Fruit fly (Drosophila melanogaster) whole organism, pupa: Measurements from ENCODE around the gene elfless.

ENCODE experiments used
- CG10348 ChIP-seq: fragments of 200-800 bp; sonication (Bioruptor generic); IDR thresholded peaks from 2 replicates; pipeline ENCODE4 v1.3.6; 2022; ENCODE audit warnings: missing biosample characterization, missing genetic modification characterization
- CG12605 ChIP-seq: fragments of 200-800 bp; sonication (Bioruptor generic); IDR thresholded peaks from 2 replicates; pipeline ENCODE4 v1.3.6; 2022; ENCODE audit warnings: missing biosample characterization, missing genetic modification characterization
- CG13204 ChIP-seq: fragments of 200-800 bp; sonication (Bioruptor generic); optimal IDR thresholded peaks from 2 replicates; lab custom pipeline; 2018; ENCODE audit warnings: missing biosample characterization, mild to moderate bottlenecking, missing genetic modification characterization, moderate library complexity
- CG14655 ChIP-seq: fragments of 200-800 bp; sonication (Bioruptor generic); optimal IDR thresholded peaks from 3 replicates; lab custom pipeline; 2017; ENCODE audit warnings: mild to moderate bottlenecking, missing biosample characterization, missing genetic modification reagents, missing genetic modification characterization
- CG15710 ChIP-seq: fragments of 200-800 bp; sonication (Bioruptor generic); optimal IDR thresholded peaks from 2 replicates; lab custom pipeline; 2018; ENCODE audit warnings: missing biosample characterization, mild to moderate bottlenecking, missing genetic modification characterization, moderate library complexity
- CG17806 ChIP-seq: fragments of 200-800 bp; sonication (Bioruptor generic); optimal IDR thresholded peaks from 2 replicates; lab custom pipeline; 2018; ENCODE audit warnings: missing biosample characterization, mild to moderate bottlenecking, missing genetic modification characterization, moderate library complexity
- CG32121 ChIP-seq: fragments of 200-800 bp; sonication (Bioruptor generic); IDR thresholded peaks from 2 replicates; pipeline ENCODE4 v1.3.6; 2022; ENCODE audit warnings: missing biosample characterization, missing genetic modification characterization
- CG34367 ChIP-seq: fragments of 200-800 bp; sonication (Bioruptor generic); optimal IDR thresholded peaks from 2 replicates; lab custom pipeline; 2018; ENCODE audit warnings: missing biosample characterization, mild to moderate bottlenecking, missing genetic modification characterization
- CG4496 ChIP-seq: fragments of 200-800 bp; sonication (Bioruptor generic); IDR thresholded peaks from 3 replicates; pipeline ENCODE4 v1.3.6; 2022; ENCODE audit warnings: missing biosample characterization, missing genetic modification characterization
- CG8159 ChIP-seq: fragments of 200-800 bp; sonication (Bioruptor generic); optimal IDR thresholded peaks from 3 replicates; lab custom pipeline; 2018; ENCODE audit warnings: missing biosample characterization, mild to moderate bottlenecking, missing genetic modification characterization, moderate library complexity
- CG8301 ChIP-seq: fragments of 200-800 bp; sonication (Bioruptor generic); optimal IDR thresholded peaks from 2 replicates; lab custom pipeline; 2018; ENCODE audit warnings: missing biosample characterization, mild to moderate bottlenecking, missing genetic modification characterization
- CG9948 ChIP-seq: fragments of 200-800 bp; sonication (Bioruptor generic); optimal IDR thresholded peaks from 2 replicates; lab custom pipeline; 2018; ENCODE audit warnings: missing biosample characterization, mild to moderate bottlenecking, missing genetic modification characterization, moderate library complexity
- D1 ChIP-seq: fragments of 200-800 bp; sonication (Bioruptor generic); optimal IDR thresholded peaks from 2 replicates; lab custom pipeline; 2018; ENCODE audit warnings: missing biosample characterization, mild to moderate bottlenecking, missing genetic modification characterization, moderate library complexity
- EcR ChIP-seq: fragments of 200-800 bp; sonication (Bioruptor generic); optimal IDR thresholded peaks from 3 replicates; lab custom pipeline; 2019; ENCODE audit warnings: missing biosample characterization, missing genetic modification characterization, mild to moderate bottlenecking, moderate library complexity, missing genetic modification reagents
- Ets98B ChIP-seq: fragments of 200-800 bp; sonication (Bioruptor generic); IDR thresholded peaks from 2 replicates; pipeline ENCODE4 v1.3.6; 2022; ENCODE audit warnings: missing biosample characterization, missing genetic modification characterization
- Pif1A ChIP-seq: fragments of 200-800 bp; sonication (Bioruptor generic); optimal IDR thresholded peaks from 3 replicates; lab custom pipeline; 2016; ENCODE audit warnings: missing biosample characterization, missing genetic modification characterization
- Pif1B ChIP-seq: fragments of 200-800 bp; sonication (Bioruptor generic); optimal IDR thresholded peaks from 3 replicates; lab custom pipeline; 2016; ENCODE audit warnings: missing biosample characterization, missing genetic modification characterization
- Snoo ChIP-seq: fragments of 200-800 bp; sonication (Bioruptor generic); optimal IDR thresholded peaks from 3 replicates; lab custom pipeline; 2017; ENCODE audit warnings: missing biosample characterization, mild to moderate bottlenecking, missing genetic modification characterization, inconsistent platforms
- fd96Ca ChIP-seq: fragments of 200-800 bp; sonication (Bioruptor generic); IDR thresholded peaks from 3 replicates; pipeline ENCODE4 v1.3.6; 2022; ENCODE audit warnings: missing biosample characterization, missing genetic modification characterization
- gl ChIP-seq: fragments of 200-800 bp; sonication (Bioruptor generic); optimal IDR thresholded peaks from 2 replicates; lab custom pipeline; 2018; ENCODE audit warnings: missing biosample characterization, mild to moderate bottlenecking, missing genetic modification characterization
- rn ChIP-seq: fragments of 200-800 bp; sonication (Bioruptor generic); IDR thresholded peaks from 2 replicates; pipeline ENCODE4 v1.3.6; 2022; ENCODE audit warnings: missing biosample characterization, missing genetic modification characterization

elfless gene

DNA sequence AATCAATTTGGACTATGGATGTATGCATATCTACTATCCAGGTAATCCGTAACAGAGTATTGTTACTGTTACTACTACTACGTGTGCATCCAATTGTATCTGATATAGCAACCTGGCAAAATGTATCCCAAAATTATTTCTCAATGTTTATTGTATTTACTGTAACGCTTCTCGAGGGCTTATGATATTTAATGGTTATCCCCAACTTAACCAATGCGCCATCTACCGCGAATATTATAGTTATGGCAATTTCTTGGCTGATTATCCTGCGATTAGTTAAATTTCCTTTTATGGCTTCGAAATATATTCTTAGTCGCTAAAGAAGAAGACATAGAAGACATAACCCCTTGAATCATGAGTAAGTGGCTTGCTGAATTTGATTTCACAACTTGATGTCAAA, 47.6 kb downstream of the elfless start:
- TF ChIP-seq CG15710 (tag; lab: Kevin White, UChicago), result no peak

DNA sequence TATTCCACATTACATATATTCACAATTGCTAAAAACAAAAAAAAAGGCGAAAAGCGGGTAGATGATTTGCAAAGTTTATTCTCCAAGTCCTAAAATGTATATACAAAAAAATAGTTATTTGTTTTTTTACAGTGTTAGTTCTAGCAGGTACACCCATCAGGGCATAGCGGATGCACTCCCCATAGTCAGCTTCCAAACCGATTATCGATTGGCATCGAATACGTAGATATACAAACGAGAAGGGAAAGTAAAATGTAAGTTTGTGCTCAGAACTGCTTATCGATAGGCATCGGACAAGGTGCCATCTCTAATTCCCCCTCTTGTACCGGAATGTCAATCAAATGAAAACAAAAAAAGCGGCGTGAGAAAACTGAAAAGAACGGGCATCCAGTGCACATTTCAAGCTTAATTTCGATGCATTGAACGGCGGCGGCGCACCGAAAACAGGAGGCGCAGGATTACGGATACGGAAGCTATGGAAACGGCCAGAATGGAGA, 48.2 kb downstream of the elfless start, which contains the start of gene CG5674:
TSS of gene CG5674 (plus strand) at position 309 of the 497 bp plus-strand sequence.
- TF ChIP-seq CG10348 (no peak), Ets98B (GFP tag; lab: Robert Waterston, UW) (peak; percentile 32; the same call in 1 of the 2 replicates), Pif1B (no peak), CG34367 (tag; lab: Kevin White, UChicago) (no peak), EcR (GFP tag; lab: Kevin White, UChicago) (no peak), CG32121 (GFP tag; lab: Robert Waterston, UW) (no peak; the same call in 1 of the 2 replicates), CG4496 (peak; percentile 70), CG12605 (GFP tag; lab: Robert Waterston, UW) (peak; percentile 45; the same call in 1 of the 2 replicates), D1 (no peak), CG8301 (tag; lab: Kevin White, UChicago) (no peak), rn (GFP tag; lab: Robert Waterston, UW) (0 out of 2 replicates have a peak, but pooled peaks have one; percentile 16), CG8159 (peak; percentile 3), CG17806 (tag; lab: Kevin White, UChicago) (no peak), Snoo (tag; lab: Kevin White, UChicago) (no peak), CG13204 (GFP tag; lab: Kevin White, UChicago) (no peak), gl (tag; lab: Kevin White, UChicago) (no peak), CG9948 (tag; lab: Kevin White, UChicago) (no peak), Pif1A (no peak), fd96Ca (GFP tag; lab: Robert Waterston, UW) (0 out of 3 replicates have a peak, but pooled peaks have one; percentile 33), CG15710 (tag; lab: Kevin White, UChicago) (no peak), CG14655 (no peak)

DNA sequence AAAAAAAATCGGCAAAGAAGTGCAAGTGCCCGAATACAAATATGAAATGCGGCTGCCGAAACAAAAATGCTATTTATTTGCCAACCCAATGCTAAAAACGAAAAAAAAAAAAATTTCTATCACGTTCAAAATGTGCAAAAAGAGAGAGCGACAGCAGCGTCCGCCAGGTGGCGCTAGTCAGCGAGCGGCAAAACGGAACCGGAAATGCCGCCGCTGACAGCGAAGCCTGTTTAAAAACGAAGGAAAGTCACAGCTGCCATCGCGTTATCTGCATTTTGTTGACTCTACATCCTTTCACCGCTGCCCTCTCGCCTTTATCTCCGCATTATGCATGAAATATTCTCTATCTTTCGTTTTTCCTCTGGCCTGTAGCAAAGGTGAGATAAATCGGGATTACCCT, 51.1 kb downstream of the elfless start:
- TF ChIP-seq Snoo (tag; lab: Kevin White, UChicago) (no peak), CG17806 (tag; lab: Kevin White, UChicago) (no peak), CG4496 (no peak)
- TF ChIP-seq, all 21 proteins: peak for 0
